Worm (Caenorhabditis elegans): ENCODE data around the gene sup-26.

Gene sup-26

DNA sequence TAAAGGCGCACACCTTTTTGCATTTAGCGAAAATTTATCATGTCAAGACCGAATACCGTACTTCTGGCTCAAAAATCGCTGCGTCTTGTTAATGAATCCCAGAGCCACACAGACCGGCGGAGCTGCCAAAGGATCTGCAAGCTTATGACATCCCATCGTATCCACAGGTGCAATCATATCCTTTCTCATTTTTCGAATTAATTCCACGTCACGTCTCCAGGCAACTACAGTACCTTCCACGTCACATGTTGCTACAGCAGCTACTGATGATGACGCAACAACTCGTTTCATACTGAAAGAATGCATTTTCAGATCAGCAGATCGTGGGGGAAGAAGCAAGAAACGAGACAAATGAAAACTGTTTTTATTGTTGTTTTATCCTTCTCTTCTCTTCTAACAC, 13.1 kb upstream of the sup-26 start, which contains the start of gene R10E4.6:
Gene R10E4.6, plus strand, starts transcription at position 301 of the 400 bp plus-strand sequence.
- TF ChIP-seq tbx-2 (tag; optimal IDR thresholded peaks at IDR 0.05) (no peak), ahr-1 (tag; optimal IDR thresholded peaks at IDR 0.05) (no peak), hlh-30 (tag; optimal IDR thresholded peaks at IDR 0.05; ENCODE audit: insufficient read depth) (no peak), fax-1 (tag; optimal IDR thresholded peaks at IDR 0.05) (no peak), hlh-6 (tag; optimal IDR thresholded peaks at IDR 0.05) (no peak)

DNA sequence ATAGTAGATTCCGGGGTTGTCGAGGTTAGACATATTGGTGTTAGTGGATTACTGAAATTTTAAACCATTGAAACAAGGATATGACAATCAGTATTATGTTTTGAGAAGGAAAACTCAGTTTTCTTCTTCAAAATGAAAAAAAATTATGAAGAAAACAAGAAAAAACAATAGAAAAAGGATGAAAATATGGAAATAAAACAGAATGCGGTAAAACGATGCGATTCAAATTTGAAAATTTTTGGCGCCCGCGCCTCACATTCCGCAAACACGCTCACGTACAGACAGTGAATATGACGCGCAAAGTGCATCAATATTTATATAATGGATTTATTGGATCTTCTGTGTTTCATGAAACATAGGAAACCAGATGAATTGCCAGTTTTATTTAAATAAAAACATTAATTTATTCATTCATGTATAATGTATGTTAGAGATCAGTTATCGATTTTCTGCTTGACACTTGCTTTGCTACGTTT, 11.2 kb upstream of the sup-26 start, which contains the start of gene mcm-5:
Gene mcm-5, minus strand, starts transcription at position 51 of the 476 bp plus-strand sequence.
- TF ChIP-seq ceh-22 (tag; optimal IDR thresholded peaks at IDR 0.05) (no peak), C38D4.7 (GFP tag; optimal IDR thresholded peaks at IDR 0.05) (no peak), pqm-1 (tag; optimal IDR thresholded peaks at IDR 0.05) (no peak), hlh-13 (GFP tag; optimal IDR thresholded peaks at IDR 0.05) (no peak), fkh-6 (tag; optimal IDR thresholded peaks at IDR 0.05) (no peak), nfya-1 (tag; optimal IDR thresholded peaks at IDR 0.05) (peak; percentile 17), ttx-3 (tag; optimal IDR thresholded peaks at IDR 0.05) (no peak), dve-1 (tag; optimal IDR thresholded peaks at IDR 0.05) (no peak), unc-42 (tag; optimal IDR thresholded peaks at IDR 0.05) (peak; percentile 16), ceh-14 (tag; optimal IDR thresholded peaks at IDR 0.05) (no peak)

DNA sequence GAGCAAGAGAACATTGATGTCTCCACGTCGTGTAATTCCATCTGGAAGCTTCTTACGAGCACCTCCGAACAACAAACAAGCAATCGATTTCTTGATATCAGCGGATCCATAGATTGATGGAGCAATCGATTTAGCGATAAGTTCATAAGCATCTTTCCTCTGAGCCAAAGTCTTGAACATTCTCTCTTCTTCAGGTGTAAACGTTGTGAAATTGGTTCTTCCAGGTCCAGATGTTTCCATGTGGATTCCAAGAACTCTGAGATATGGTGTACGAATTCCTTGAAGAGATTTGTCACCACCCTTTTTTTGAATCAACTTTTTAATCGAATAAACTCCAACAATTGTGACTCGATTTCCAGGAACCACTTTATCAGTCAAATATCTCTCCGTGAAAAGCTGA, 9.9 kb upstream of the sup-26 start:
- TF ChIP-seq rnt-1 (tag; optimal IDR thresholded peaks at IDR 0.05) (no peak), hlh-8 (tag; optimal IDR thresholded peaks at IDR 0.05) (no peak), ama-1 (optimal IDR thresholded peaks at IDR 0.05) (no peak), zip-5 (tag; optimal IDR thresholded peaks at IDR 0.05) (no peak), syd-9 (tag; optimal IDR thresholded peaks at IDR 0.05) (no peak), pqm-1 (tag; optimal IDR thresholded peaks at IDR 0.05) (no peak), pros-1 (tag; optimal IDR thresholded peaks at IDR 0.05) (no peak), hlh-15 (tag; optimal IDR thresholded peaks at IDR 0.05) (no peak), ztf-16 (tag; optimal IDR thresholded peaks at IDR 0.05) (no peak)

ce11 chrIII:4287379-4287778, 7.4 kb upstream of the sup-26 start, which contains the start of gene R10E4.3:
Gene R10E4.3, minus strand, starts transcription at chrIII:4287479.
- TF ChIP-seq eyg-1 (tag; optimal IDR thresholded peaks at IDR 0.05) (no peak), ztf-16 (tag; optimal IDR thresholded peaks at IDR 0.05) (no peak), ceh-9 (tag; optimal IDR thresholded peaks at IDR 0.05) (no peak), F13H6.1 (tag; optimal IDR thresholded peaks at IDR 0.05) (no peak), C38D4.7 (GFP tag; optimal IDR thresholded peaks at IDR 0.05) (no peak), fkh-10 (GFP tag; optimal IDR thresholded peaks at IDR 0.05) (no peak)

- TF ChIP-seq tbx-2 (tag; optimal IDR thresholded peaks at IDR 0.05) = peak; percentile 27
- no peak for TF ChIP-seq T23F11.4 (GFP tag; optimal IDR thresholded peaks at IDR 0.05)
- no peak for TF ChIP-seq pros-1 (tag; optimal IDR thresholded peaks at IDR 0.05)
- no peak for TF ChIP-seq ets-4 (tag; optimal IDR thresholded peaks at IDR 0.05)
- no peak for TF ChIP-seq unc-86 (tag; optimal IDR thresholded peaks at IDR 0.05)
- TF ChIP-seq hlh-30 (tag; optimal IDR thresholded peaks at IDR 0.05; ENCODE audit: insufficient read depth) = peak; percentile 79
- TF ChIP-seq ceh-18 (tag; optimal IDR thresholded peaks at IDR 0.05) = peak; percentile 48
- no peak for TF ChIP-seq hlh-8 (tag; optimal IDR thresholded peaks at IDR 0.05)
- TF ChIP-seq pha-2 (tag; optimal IDR thresholded peaks at IDR 0.05) = no peak
- peak; percentile 14 for TF ChIP-seq pqm-1 (tag; optimal IDR thresholded peaks at IDR 0.05)
- no peak for TF ChIP-seq ceh-6 (GFP tag; optimal IDR thresholded peaks at IDR 0.05)
- no peak for TF ChIP-seq madf-2 (tag; optimal IDR thresholded peaks at IDR 0.05)
- no peak for TF ChIP-seq C08G9.2 (tag; optimal IDR thresholded peaks at IDR 0.05)
- no peak for TF ChIP-seq ceh-24 (tag; optimal IDR thresholded peaks at IDR 0.05)
- TF ChIP-seq ceh-14 (tag; optimal IDR thresholded peaks at IDR 0.05) = no peak
- no peak for TF ChIP-seq ceh-9 (tag; optimal IDR thresholded peaks at IDR 0.05)
- TF ChIP-seq unc-55 (GFP tag; optimal IDR thresholded peaks at IDR 0.05) = no peak
- TF ChIP-seq tbx-7 (tag; optimal IDR thresholded peaks at IDR 0.05) = no peak
- TF ChIP-seq ceh-45 (GFP tag; IDR thresholded peaks at IDR 0.05) = no peak
- no peak for TF ChIP-seq sox-2 (GFP tag; IDR thresholded peaks at IDR 0.05)
- no peak for TF ChIP-seq odd-2 (tag; optimal IDR thresholded peaks at IDR 0.05)
- peak; percentile 23 for TF ChIP-seq elt-2 (tag; optimal IDR thresholded peaks at IDR 0.05)
These were observed 4.7 kb upstream of the sup-26 start for ce11 chrIII:4284732-4285165.

Measured in whole organism, late embryonic.